Fruit fly (Drosophila melanogaster) whole organism, pupa: ENCODE results near the gene CG4629.

Experiments
- CG10348 ChIP-seq: fragments of 200-800 bp; sonication (Bioruptor generic); IDR thresholded peaks from 2 replicates; pipeline ENCODE4 v1.3.6; 2022; ENCODE audit warnings: missing biosample characterization, missing genetic modification characterization
- CG12605 ChIP-seq: fragments of 200-800 bp; sonication (Bioruptor generic); IDR thresholded peaks from 2 replicates; pipeline ENCODE4 v1.3.6; 2022; ENCODE audit warnings: missing biosample characterization, missing genetic modification characterization
- CG13204 ChIP-seq: fragments of 200-800 bp; sonication (Bioruptor generic); optimal IDR thresholded peaks from 2 replicates; lab custom pipeline; 2018; ENCODE audit warnings: missing biosample characterization, mild to moderate bottlenecking, missing genetic modification characterization, moderate library complexity
- CG14655 ChIP-seq: fragments of 200-800 bp; sonication (Bioruptor generic); optimal IDR thresholded peaks from 3 replicates; lab custom pipeline; 2017; ENCODE audit warnings: mild to moderate bottlenecking, missing biosample characterization, missing genetic modification reagents, missing genetic modification characterization
- CG15710 ChIP-seq: fragments of 200-800 bp; sonication (Bioruptor generic); optimal IDR thresholded peaks from 2 replicates; lab custom pipeline; 2018; ENCODE audit warnings: missing biosample characterization, mild to moderate bottlenecking, missing genetic modification characterization, moderate library complexity
- CG17806 ChIP-seq: fragments of 200-800 bp; sonication (Bioruptor generic); optimal IDR thresholded peaks from 2 replicates; lab custom pipeline; 2018; ENCODE audit warnings: missing biosample characterization, mild to moderate bottlenecking, missing genetic modification characterization, moderate library complexity
- CG32121 ChIP-seq: fragments of 200-800 bp; sonication (Bioruptor generic); IDR thresholded peaks from 2 replicates; pipeline ENCODE4 v1.3.6; 2022; ENCODE audit warnings: missing biosample characterization, missing genetic modification characterization
- CG34367 ChIP-seq: fragments of 200-800 bp; sonication (Bioruptor generic); optimal IDR thresholded peaks from 2 replicates; lab custom pipeline; 2018; ENCODE audit warnings: missing biosample characterization, mild to moderate bottlenecking, missing genetic modification characterization
- CG4496 ChIP-seq: fragments of 200-800 bp; sonication (Bioruptor generic); IDR thresholded peaks from 3 replicates; pipeline ENCODE4 v1.3.6; 2022; ENCODE audit warnings: missing biosample characterization, missing genetic modification characterization
- CG8159 ChIP-seq: fragments of 200-800 bp; sonication (Bioruptor generic); optimal IDR thresholded peaks from 3 replicates; lab custom pipeline; 2018; ENCODE audit warnings: missing biosample characterization, mild to moderate bottlenecking, missing genetic modification characterization, moderate library complexity
- CG8301 ChIP-seq: fragments of 200-800 bp; sonication (Bioruptor generic); optimal IDR thresholded peaks from 2 replicates; lab custom pipeline; 2018; ENCODE audit warnings: missing biosample characterization, mild to moderate bottlenecking, missing genetic modification characterization
- CG9948 ChIP-seq: fragments of 200-800 bp; sonication (Bioruptor generic); optimal IDR thresholded peaks from 2 replicates; lab custom pipeline; 2018; ENCODE audit warnings: missing biosample characterization, mild to moderate bottlenecking, missing genetic modification characterization, moderate library complexity
- D1 ChIP-seq: fragments of 200-800 bp; sonication (Bioruptor generic); optimal IDR thresholded peaks from 2 replicates; lab custom pipeline; 2018; ENCODE audit warnings: missing biosample characterization, mild to moderate bottlenecking, missing genetic modification characterization, moderate library complexity
- EcR ChIP-seq: fragments of 200-800 bp; sonication (Bioruptor generic); optimal IDR thresholded peaks from 3 replicates; lab custom pipeline; 2019; ENCODE audit warnings: missing biosample characterization, missing genetic modification characterization, mild to moderate bottlenecking, moderate library complexity, missing genetic modification reagents
- Ets98B ChIP-seq: fragments of 200-800 bp; sonication (Bioruptor generic); IDR thresholded peaks from 2 replicates; pipeline ENCODE4 v1.3.6; 2022; ENCODE audit warnings: missing biosample characterization, missing genetic modification characterization
- Pif1A ChIP-seq: fragments of 200-800 bp; sonication (Bioruptor generic); optimal IDR thresholded peaks from 3 replicates; lab custom pipeline; 2016; ENCODE audit warnings: missing biosample characterization, missing genetic modification characterization
- Pif1B ChIP-seq: fragments of 200-800 bp; sonication (Bioruptor generic); optimal IDR thresholded peaks from 3 replicates; lab custom pipeline; 2016; ENCODE audit warnings: missing biosample characterization, missing genetic modification characterization
- Snoo ChIP-seq: fragments of 200-800 bp; sonication (Bioruptor generic); optimal IDR thresholded peaks from 3 replicates; lab custom pipeline; 2017; ENCODE audit warnings: missing biosample characterization, mild to moderate bottlenecking, missing genetic modification characterization, inconsistent platforms
- fd96Ca ChIP-seq: fragments of 200-800 bp; sonication (Bioruptor generic); IDR thresholded peaks from 3 replicates; pipeline ENCODE4 v1.3.6; 2022; ENCODE audit warnings: missing biosample characterization, missing genetic modification characterization
- gl ChIP-seq: fragments of 200-800 bp; sonication (Bioruptor generic); optimal IDR thresholded peaks from 2 replicates; lab custom pipeline; 2018; ENCODE audit warnings: missing biosample characterization, mild to moderate bottlenecking, missing genetic modification characterization
- rn ChIP-seq: fragments of 200-800 bp; sonication (Bioruptor generic); IDR thresholded peaks from 2 replicates; pipeline ENCODE4 v1.3.6; 2022; ENCODE audit warnings: missing biosample characterization, missing genetic modification characterization

Gene CG4629

DNA sequence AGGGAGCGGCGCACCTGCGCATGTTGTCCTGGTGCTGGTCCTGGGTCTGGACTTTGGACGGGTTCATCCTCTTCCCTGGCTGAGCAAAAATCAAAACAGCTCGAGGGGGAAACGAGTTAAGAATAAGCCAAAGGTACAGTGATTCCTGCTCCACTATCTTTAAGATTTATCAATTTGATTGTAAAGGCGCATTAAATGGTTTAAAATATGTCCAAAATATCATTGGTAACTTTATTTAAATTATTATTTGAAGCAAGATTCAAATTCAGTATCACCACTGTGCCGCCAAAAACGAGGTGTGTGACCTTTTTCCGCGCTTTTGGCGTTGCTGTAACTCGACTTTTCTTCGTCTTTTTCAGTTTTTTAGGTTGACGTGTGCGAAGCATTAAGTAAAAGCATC, 32.8 kb downstream of the CG4629 start:
- TF ChIP-seq Ets98B (no peak), CG4496 (GFP tag; lab: Robert Waterston, UW) (no peak), Pif1B (GFP tag; lab: Kevin White, UChicago) (no peak), CG12605 (GFP tag; lab: Robert Waterston, UW) (no peak), EcR (GFP tag; lab: Kevin White, UChicago) (no peak), Pif1A (GFP tag; lab: Kevin White, UChicago) (no peak), CG34367 (tag; lab: Kevin White, UChicago) (no peak), CG8159 (tag; lab: Kevin White, UChicago) (no peak), CG32121 (no peak), CG17806 (tag; lab: Kevin White, UChicago) (no peak), gl (tag; lab: Kevin White, UChicago) (no peak), fd96Ca (no peak), CG15710 (tag; lab: Kevin White, UChicago) (no peak), Snoo (tag; lab: Kevin White, UChicago) (no peak)

DNA sequence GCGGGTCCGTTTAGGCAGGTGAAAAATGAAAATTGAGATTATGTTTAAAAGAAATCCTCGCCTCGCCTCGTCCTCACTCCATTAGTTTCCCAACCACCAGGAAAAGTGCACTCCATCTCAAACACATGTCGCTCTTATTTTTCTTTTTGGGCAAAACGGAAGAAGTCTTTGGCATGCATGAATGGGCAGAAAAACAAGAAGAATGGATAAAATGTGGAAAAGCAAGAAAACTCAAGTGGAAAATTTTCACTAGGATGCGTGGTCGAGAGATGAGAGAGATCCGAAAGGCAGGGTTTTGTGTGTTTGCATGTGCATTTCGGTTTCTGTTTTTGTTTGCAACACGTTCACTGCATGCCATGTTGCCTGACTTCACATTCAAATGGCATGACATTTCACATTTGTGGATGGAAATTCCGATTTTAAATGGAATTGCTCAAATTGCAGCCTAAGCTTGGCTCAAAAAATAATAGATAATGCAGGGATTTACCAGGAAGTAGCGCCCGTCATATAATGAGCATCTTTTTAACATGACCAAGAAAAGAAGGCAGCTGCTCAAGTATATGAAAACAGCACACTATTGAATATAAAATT, 33.7 kb downstream of the CG4629 start:
- TF ChIP-seq CG17806 (tag; lab: Kevin White, UChicago) (no peak), Pif1A (GFP tag; lab: Kevin White, UChicago) (no peak), Pif1B (GFP tag; lab: Kevin White, UChicago) (no peak), CG8159 (tag; lab: Kevin White, UChicago) (no peak), D1 (no peak), CG15710 (tag; lab: Kevin White, UChicago) (no peak), CG9948 (tag; lab: Kevin White, UChicago) (no peak), CG13204 (no peak), fd96Ca (no peak), CG34367 (tag; lab: Kevin White, UChicago) (no peak), CG4496 (GFP tag; lab: Robert Waterston, UW) (no peak), CG14655 (GFP tag; lab: Kevin White, UChicago) (no peak), Ets98B (no peak), Snoo (tag; lab: Kevin White, UChicago) (no peak), CG12605 (GFP tag; lab: Robert Waterston, UW) (no peak), CG8301 (no peak), gl (tag; lab: Kevin White, UChicago) (no peak), rn (GFP tag; lab: Robert Waterston, UW) (no peak), EcR (GFP tag; lab: Kevin White, UChicago) (no peak)

DNA sequence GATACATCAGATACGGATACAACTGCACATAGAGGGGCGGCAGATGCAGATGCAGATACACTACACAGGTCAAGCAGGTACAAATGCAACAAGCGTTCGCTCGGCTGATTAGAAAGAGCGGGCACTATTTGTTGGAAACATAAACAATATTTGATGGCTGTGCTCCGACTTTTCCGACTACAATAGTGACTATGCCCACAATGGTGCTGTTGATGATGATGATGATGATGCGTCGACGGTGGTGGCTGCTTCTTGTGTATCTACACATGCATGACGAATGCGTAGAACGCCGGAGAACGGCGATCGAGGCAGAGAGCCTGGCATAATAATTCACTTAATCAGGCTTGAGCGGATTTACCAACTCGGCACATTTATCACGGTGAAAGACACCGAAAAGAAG, 34.3 kb downstream of the CG4629 start:
- TF ChIP-seq D1: no peak

DNA sequence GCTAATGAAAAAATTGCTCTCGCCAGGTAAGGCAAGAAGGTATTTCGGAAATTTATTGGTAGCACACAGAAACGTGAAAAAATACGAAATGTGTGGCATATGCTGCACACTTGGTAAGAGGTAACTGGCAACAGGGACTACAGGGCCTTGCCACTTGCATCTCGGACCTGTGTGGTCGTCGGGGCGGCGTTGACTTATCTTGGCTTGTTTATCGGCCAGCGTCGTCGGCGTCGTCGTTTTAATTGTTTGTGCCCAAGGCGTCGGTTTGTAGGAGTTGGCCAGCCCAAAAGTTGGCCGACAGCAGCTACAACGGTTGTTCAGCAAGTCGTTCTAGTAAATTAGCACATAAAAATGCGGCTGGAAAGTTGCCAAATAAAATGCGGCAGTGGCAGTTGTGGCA, 36.0 kb downstream of the CG4629 start:
- TF ChIP-seq CG9948 (tag; lab: Kevin White, UChicago) (no peak), CG4496 (GFP tag; lab: Robert Waterston, UW) (no peak), rn (GFP tag; lab: Robert Waterston, UW) (no peak), CG14655 (GFP tag; lab: Kevin White, UChicago) (no peak), CG8159 (tag; lab: Kevin White, UChicago) (no peak), CG15710 (tag; lab: Kevin White, UChicago) (no peak), Ets98B (no peak), D1 (no peak), Pif1A (GFP tag; lab: Kevin White, UChicago) (no peak), CG34367 (tag; lab: Kevin White, UChicago) (no peak), Pif1B (GFP tag; lab: Kevin White, UChicago) (no peak), fd96Ca (no peak), EcR (GFP tag; lab: Kevin White, UChicago) (no peak), gl (tag; lab: Kevin White, UChicago) (no peak), CG17806 (tag; lab: Kevin White, UChicago) (no peak), CG13204 (no peak), CG8301 (no peak), CG12605 (GFP tag; lab: Robert Waterston, UW) (no peak)

DNA sequence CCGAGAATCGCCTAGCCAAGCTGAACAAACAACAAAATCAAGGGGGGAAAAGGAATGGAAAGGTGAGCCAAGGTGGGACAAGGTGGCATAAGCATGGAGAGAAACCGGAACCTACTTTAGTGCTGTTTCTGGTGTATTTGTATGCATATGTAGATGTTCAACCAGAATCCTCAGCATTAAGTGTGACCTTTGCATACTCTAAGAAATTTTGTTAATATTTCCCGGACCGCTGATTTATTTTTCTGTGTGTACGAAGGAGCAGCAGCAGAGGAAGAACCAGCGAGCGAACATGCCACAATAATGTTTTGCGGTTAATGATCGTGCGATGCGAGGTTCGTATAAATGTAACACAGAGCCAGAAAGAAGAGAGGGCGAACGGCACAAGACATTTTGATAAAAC, 37.3 kb downstream of the CG4629 start:
- TF ChIP-seq gl (tag; lab: Kevin White, UChicago) (peak; percentile 69), CG17806 (tag; lab: Kevin White, UChicago) (peak; percentile 84), CG12605 (GFP tag; lab: Robert Waterston, UW) (peak; percentile 59; the same call in 1 of the 2 replicates), CG34367 (tag; lab: Kevin White, UChicago) (peak; percentile 81), CG13204 (peak; percentile 60), Ets98B (peak; percentile 39), CG15710 (tag; lab: Kevin White, UChicago) (peak; percentile 86), Pif1A (GFP tag; lab: Kevin White, UChicago) (peak; percentile 80), CG8301 (peak; percentile 71), CG4496 (GFP tag; lab: Robert Waterston, UW) (peak; percentile 83), CG10348 (GFP tag; lab: Robert Waterston, UW) (no peak), fd96Ca (peak; percentile 80), CG8159 (tag; lab: Kevin White, UChicago) (peak; percentile 77), D1 (no peak), Snoo (tag; lab: Kevin White, UChicago) (peak; percentile 78), rn (GFP tag; lab: Robert Waterston, UW) (0 out of 2 replicates have a peak, but pooled peaks have one; percentile 4), CG32121 (peak; percentile 28; the same call in 1 of the 2 replicates), CG14655 (GFP tag; lab: Kevin White, UChicago) (peak; percentile 81), EcR (GFP tag; lab: Kevin White, UChicago) (peak; percentile 57), Pif1B (GFP tag; lab: Kevin White, UChicago) (peak; percentile 65), CG9948 (tag; lab: Kevin White, UChicago) (peak; percentile 84)
